Worm (Caenorhabditis elegans) whole organism, midembryonic: Measurements from ENCODE around the gene K04G7.1.

Experiments used
- med-1 ChIP-seq: sonication (generic microtip); optimal IDR thresholded peaks from 2 replicates; lab custom pipeline; 2017; ENCODE audit warnings: missing genetic modification characterization, mild to moderate bottlenecking, missing compliant biosample characterization, antibody characterized with exemption, missing genetic modification reagents; ENCODE audit not compliant: insufficient read depth
- tab-1 ChIP-seq: fragments of 200-800 bp; sonication (Bioruptor generic); IDR thresholded peaks from 2 replicates; pipeline ENCODE4 v1.3.6; 2022; ENCODE audit warnings: missing genetic modification characterization, missing compliant biosample characterization

ce11 chrIII:7120477-7120876, 42.0 kb upstream of the K04G7.1 start:
- TF ChIP-seq tab-1 (GFP tag; lab: Robert Waterston, UW) (no peak), med-1 (GFP tag; lab: Kevin White, UChicago) (no peak)
